Fruit fly (Drosophila melanogaster) whole organism, wandering third instar larva: ENCODE data around the gene CG13108.
A peak's percentile ranks its signal among the peaks of the same experiment; 100 is the strongest.

Experiments
- Abd-B ChIP-seq: fragments of >200 bp; optimal IDR thresholded peaks from 2 replicates; lab custom pipeline; 2017; ENCODE audit warnings: missing biosample characterization, missing genetic modification characterization
- CG32264 ChIP-seq: fragments of 200-800 bp; sonication (Bioruptor generic); optimal IDR thresholded peaks from 2 replicates; lab custom pipeline; 2016; ENCODE audit warnings: missing biosample characterization, missing genetic modification characterization
- CG9705 ChIP-seq: fragments of 200-800 bp; sonication (Bioruptor generic); optimal IDR thresholded peaks from 2 replicates; lab custom pipeline; 2018; ENCODE audit warnings: missing biosample characterization, mild to moderate bottlenecking, missing genetic modification characterization
- CrebA ChIP-seq: fragments of 200-800 bp; sonication (Bioruptor generic); optimal IDR thresholded peaks from 2 replicates; lab custom pipeline; 2016; ENCODE audit warnings: missing biosample characterization, mild to moderate bottlenecking, missing genetic modification characterization, borderline replicate concordance
- Dfd ChIP-seq: fragments of >200 bp; optimal IDR thresholded peaks from 2 replicates; lab custom pipeline; 2017; ENCODE audit warnings: missing biosample characterization, missing genetic modification characterization
- Dif ChIP-seq: fragments of 200-275, 200-300 bp; sonication (Bioruptor generic); optimal IDR thresholded peaks from 2 replicates; lab custom pipeline; 2018; ENCODE audit warnings: missing biosample characterization, missing genetic modification characterization; ENCODE audit not compliant: partially characterized antibody
- GATAd ChIP-seq: sonication (Bioruptor generic); optimal IDR thresholded peaks from 2 replicates; lab custom pipeline; 2016; ENCODE audit warnings: missing biosample characterization, missing genetic modification characterization
- HLH106 ChIP-seq: fragments of 200-800 bp; optimal IDR thresholded peaks from 3 replicates; lab custom pipeline; 2019; ENCODE audit warnings: missing biosample characterization, mild to moderate bottlenecking, missing genetic modification characterization, moderate library complexity
- Hnf4 ChIP-seq: fragments of 200-800 bp; sonication (Bioruptor generic); optimal IDR thresholded peaks from 2 replicates; lab custom pipeline; 2016; ENCODE audit warnings: missing biosample characterization, mild to moderate bottlenecking, missing genetic modification characterization
- Hr78 ChIP-seq: fragments of >200 bp; optimal IDR thresholded peaks from 2 replicates; lab custom pipeline; 2017; ENCODE audit warnings: missing biosample characterization, missing genetic modification characterization
- Hr83 ChIP-seq: fragments of 200-300 bp; sonication (Bioruptor generic); optimal IDR thresholded peaks from 2 replicates; lab custom pipeline; 2016; ENCODE audit warnings: missing biosample characterization, mild to moderate bottlenecking, missing genetic modification characterization, moderate library complexity; ENCODE audit not compliant: poor library complexity, severe bottlenecking
- Jra ChIP-seq: sonication (Bioruptor generic); optimal IDR thresholded peaks from 2 replicates; lab custom pipeline; 2016; ENCODE audit warnings: missing biosample characterization, missing genetic modification characterization
- Mio ChIP-seq: sonication (Bioruptor generic); optimal IDR thresholded peaks from 2 replicates; lab custom pipeline; 2016; ENCODE audit warnings: missing biosample characterization, missing genetic modification characterization
- Myc ChIP-seq: fragments of >200 bp; optimal IDR thresholded peaks from 2 replicates; lab custom pipeline; 2017
- N ChIP-seq: fragments of >200 bp; optimal IDR thresholded peaks from 2 replicates; lab custom pipeline; 2018; ENCODE audit warnings: missing biosample characterization, missing external identifiers, missing genetic modification characterization
- OdsH ChIP-seq: fragments of 200-800 bp; sonication (Bioruptor generic); optimal IDR thresholded peaks from 2 replicates; lab custom pipeline; 2016; ENCODE audit warnings: missing biosample characterization, mild to moderate bottlenecking, missing genetic modification characterization
- Rel ChIP-seq, 2 experiments: fragments of 200-800 bp; sonication (Bioruptor generic) in 1 of 2; optimal IDR thresholded peaks; 2 replicates in 1 of 2; 3 replicates in 1 of 2; lab custom pipeline; 2016 to 2019; ENCODE audit warnings: mild to moderate bottlenecking in 2 of 2, missing biosample characterization in 2 of 2, missing genetic modification characterization in 2 of 2, moderate library complexity in 1 of 2
- Sp1 ChIP-seq: fragments of 200-800 bp; sonication (Bioruptor generic); optimal IDR thresholded peaks from 3 replicates; lab custom pipeline; 2019; ENCODE audit warnings: missing biosample characterization, mild to moderate bottlenecking, missing genetic modification characterization, moderate library complexity
- Vsx2 ChIP-seq: fragments of 200-300, 225-300 bp; sonication (Bioruptor generic); optimal IDR thresholded peaks from 2 replicates; lab custom pipeline; 2018; ENCODE audit warnings: missing biosample characterization, missing genetic modification characterization; ENCODE audit not compliant: partially characterized antibody
- br ChIP-seq: fragments of 200-800 bp; sonication (Bioruptor generic); optimal IDR thresholded peaks from 2 replicates; lab custom pipeline; 2016; ENCODE audit warnings: missing biosample characterization, missing genetic modification characterization
- brk ChIP-seq: fragments of 200-800 bp; sonication (Bioruptor generic); optimal IDR thresholded peaks from 2 replicates; lab custom pipeline; 2016; ENCODE audit warnings: missing biosample characterization, mild to moderate bottlenecking, missing genetic modification characterization
- dl ChIP-seq, 2 experiments: fragments of 175-275, 200-275 bp in 1 of 2; fragments of 200-275 bp in 1 of 2; sonication (Bioruptor generic); optimal IDR thresholded peaks; lab custom pipeline; 2018; ENCODE audit warnings: mild to moderate bottlenecking in 2 of 2, missing biosample characterization in 2 of 2, missing genetic modification characterization in 2 of 2, moderate library complexity in 2 of 2; ENCODE audit not compliant: partially characterized antibody in 2 of 2, insufficient read depth in 1 of 2
- dmrt93B ChIP-seq: fragments of 200-800 bp; sonication (Bioruptor generic); optimal IDR thresholded peaks from 2 replicates; lab custom pipeline; 2018; ENCODE audit warnings: missing biosample characterization, mild to moderate bottlenecking, missing genetic modification characterization
- dsf ChIP-seq: sonication (Bioruptor generic); optimal IDR thresholded peaks from 2 replicates; lab custom pipeline; 2016; ENCODE audit warnings: missing biosample characterization, missing genetic modification characterization, borderline replicate concordance
- ey ChIP-seq: fragments of 200-800 bp; sonication (Bioruptor generic); optimal IDR thresholded peaks from 2 replicates; lab custom pipeline; 2016; ENCODE audit warnings: missing biosample characterization, missing genetic modification characterization
- foxo ChIP-seq, 2 experiments: fragments of 200-800 bp; sonication (Bioruptor generic); optimal IDR thresholded peaks; 2 replicates in 1 of 2; 3 replicates in 1 of 2; lab custom pipeline; 2016 to 2017; ENCODE audit warnings: missing biosample characterization in 2 of 2, missing genetic modification characterization in 2 of 2
- fru ChIP-seq: fragments of 200-800 bp; sonication (Bioruptor generic); optimal IDR thresholded peaks from 3 replicates; lab custom pipeline; 2016; ENCODE audit warnings: missing biosample characterization, mild to moderate bottlenecking, missing genetic modification characterization
- h ChIP-seq: fragments of 200-800 bp; sonication (Bioruptor generic); optimal IDR thresholded peaks from 3 replicates; lab custom pipeline; 2016; ENCODE audit warnings: missing biosample characterization, mild to moderate bottlenecking, missing genetic modification characterization
- jim ChIP-seq: fragments of 175-275, 200-325 bp; sonication (Bioruptor generic); optimal IDR thresholded peaks from 2 replicates; lab custom pipeline; 2016; ENCODE audit warnings: missing biosample characterization, mild to moderate bottlenecking, missing genetic modification characterization
- lola ChIP-seq: fragments of >200 bp; optimal IDR thresholded peaks from 2 replicates; lab custom pipeline; 2017; ENCODE audit warnings: missing biosample characterization, missing genetic modification characterization
- pan ChIP-seq: fragments of >200 bp; optimal IDR thresholded peaks from 2 replicates; lab custom pipeline; 2017
- psq ChIP-seq: fragments of 200-800 bp; sonication (Bioruptor generic); optimal IDR thresholded peaks from 3 replicates; lab custom pipeline; 2017; ENCODE audit warnings: missing biosample characterization, mild to moderate bottlenecking, missing genetic modification characterization, moderate library complexity
- rgr ChIP-seq: fragments of 200-800 bp; sonication (Bioruptor generic); optimal IDR thresholded peaks from 3 replicates; lab custom pipeline; 2016; ENCODE audit warnings: missing biosample characterization, mild to moderate bottlenecking, missing genetic modification characterization
- sage ChIP-seq: fragments of 200-800 bp; sonication (Bioruptor generic); optimal IDR thresholded peaks from 2 replicates; lab custom pipeline; 2016; ENCODE audit warnings: missing biosample characterization, mild to moderate bottlenecking, missing genetic modification characterization
- sv ChIP-seq: fragments of 200-800 bp; sonication (Bioruptor generic); optimal IDR thresholded peaks from 3 replicates; lab custom pipeline; 2016; ENCODE audit warnings: missing biosample characterization, missing genetic modification characterization
- tai ChIP-seq: sonication (Bioruptor generic); optimal IDR thresholded peaks from 2 replicates; lab custom pipeline; 2016; ENCODE audit warnings: missing biosample characterization, missing genetic modification characterization
- usp ChIP-seq: fragments of >200 bp; optimal IDR thresholded peaks from 2 replicates; lab custom pipeline; 2017; ENCODE audit warnings: missing biosample characterization, missing genetic modification characterization
- woc ChIP-seq: sonication (Bioruptor generic); optimal IDR thresholded peaks from 2 replicates; lab custom pipeline; 2016; ENCODE audit warnings: missing biosample characterization, mild to moderate bottlenecking, missing genetic modification characterization

CG13108 gene

dm6 chr2L:9166399-9166980 is 2.5 kb downstream of the CG13108 start, which contains the start of the genes CG9586 and tai (continued):
- TF ChIP-seq N: no peak
- TF ChIP-seq rgr (GFP tag; lab: Kevin White, UChicago): peak; percentile 84

- peak; percentile 9 for TF ChIP-seq Dif (GFP tag; lab: Kevin White, UChicago)
- TF ChIP-seq N: no peak
- TF ChIP-seq CrebA: no peak
- no peak for TF ChIP-seq Abd-B (GFP tag; lab: Kevin White, UChicago)
- no peak for TF ChIP-seq CG9705 (GFP tag; lab: Kevin White, UChicago)
- TF ChIP-seq Sp1: no peak
Observed at dm6 chr2L:9167001-9167400, 3.0 kb downstream of the CG13108 start.

- TF ChIP-seq Rel (GFP tag; optimal IDR thresholded peaks at IDR 0.05; lab: Kevin White, UChicago) (peak; percentile 75), Rel (tag; optimal IDR thresholded peaks at IDR 0.05; lab: Kevin White, UChicago) (peak; percentile 65), foxo (GFP tag; optimal IDR thresholded peaks at IDR 0.05; lab: Kevin White, UChicago) (peak in 1 of 2 experiments; percentile 92), N (no peak), Mio (peak; percentile 15), Hr83 (GFP tag; lab: Kevin White, UChicago) (no peak), dmrt93B (GFP tag; lab: Kevin White, UChicago) (peak; percentile 56), fru (GFP tag; lab: Kevin White, UChicago) (peak; percentile 87), Dfd (no peak), woc (GFP tag; lab: Kevin White, UChicago) (peak; percentile 78), usp (GFP tag; lab: Kevin White, UChicago) (no peak), lola (GFP tag; lab: Kevin White, UChicago) (no peak), Abd-B (GFP tag; lab: Kevin White, UChicago) (no peak), Myc (lab: Kevin White, UChicago) (no peak), Sp1 (peak; percentile 87), brk (GFP tag; lab: Kevin White, UChicago) (peak; percentile 73), Hr78 (GFP tag; lab: Kevin White, UChicago) (no peak), tai (GFP tag; lab: Kevin White, UChicago) (peak; percentile 95), rgr (GFP tag; lab: Kevin White, UChicago) (peak; percentile 92), br (GFP tag; lab: Kevin White, UChicago) (peak; percentile 85), ey (peak; percentile 81), Vsx2 (GFP tag; lab: Kevin White, UChicago) (no peak), CG32264 (peak; percentile 70), h (GFP tag; lab: Kevin White, UChicago) (peak; percentile 92), Hnf4 (peak; percentile 84), OdsH (GFP tag; lab: Kevin White, UChicago) (peak; percentile 91), dsf (GFP tag; lab: Kevin White, UChicago) (peak; percentile 10), pan (lab: Kevin White, UChicago) (no peak), sage (GFP tag; lab: Kevin White, UChicago) (peak; percentile 85), Jra (GFP tag; lab: Kevin White, UChicago) (peak; percentile 62), HLH106 (tag; lab: Kevin White, UChicago) (peak; percentile 82), dl (GFP tag; optimal IDR thresholded peaks at IDR 0.05; lab: Kevin White, UChicago; ENCODE audit: insufficient read depth in 1 of 2, partially characterized antibody in 2 of 2) (no peak), psq (GFP tag; lab: Kevin White, UChicago) (peak; percentile 83), jim (GFP tag; lab: Kevin White, UChicago) (no peak), CrebA (peak; percentile 41), CG9705 (GFP tag; lab: Kevin White, UChicago) (peak; percentile 48), GATAd (GFP tag; lab: Kevin White, UChicago) (peak; percentile 29), sv (GFP tag; lab: Kevin White, UChicago) (peak; percentile 37), Dif (GFP tag; lab: Kevin White, UChicago) (no peak)
Observed at dm6 chr2L:9168014-9168651, 4.1 kb downstream of the CG13108 start.
